Fruit fly (Drosophila melanogaster): ENCODE measurements around the gene Grasp65.
A peak's percentile ranks its signal among the peaks of the same experiment; 100 is the strongest.

Grasp65 gene

DNA sequence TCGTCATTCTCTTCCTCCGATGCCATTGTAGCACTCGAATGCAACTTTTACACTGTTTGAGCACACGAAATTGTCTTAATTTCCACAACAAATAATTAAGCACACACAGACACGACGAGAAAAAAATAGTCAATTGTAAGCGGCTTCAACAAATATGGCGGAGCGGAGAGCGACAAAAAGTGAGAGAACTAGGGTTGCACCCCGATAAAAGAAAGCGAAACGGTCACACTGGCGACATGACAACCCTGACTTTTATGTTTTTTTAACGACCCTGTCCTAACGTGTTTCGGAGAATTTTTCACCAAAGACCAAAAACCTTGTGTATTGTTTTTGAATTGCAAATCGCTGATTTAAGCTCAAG is 14.7 kb upstream of the Grasp65 start, which contains the start of the genes Mi-2 and Prp3:
TSS of gene Mi-2 (minus strand) at position 162 of the 361 bp plus-strand sequence.
TSS of gene Prp3 (plus strand) at position 247 of the 361 bp plus-strand sequence.
- TF ChIP-seq usp (GFP tag; optimal IDR thresholded peaks at IDR 0.05) (no peak), pan (optimal IDR thresholded peaks at IDR 0.05) (no peak)

DNA sequence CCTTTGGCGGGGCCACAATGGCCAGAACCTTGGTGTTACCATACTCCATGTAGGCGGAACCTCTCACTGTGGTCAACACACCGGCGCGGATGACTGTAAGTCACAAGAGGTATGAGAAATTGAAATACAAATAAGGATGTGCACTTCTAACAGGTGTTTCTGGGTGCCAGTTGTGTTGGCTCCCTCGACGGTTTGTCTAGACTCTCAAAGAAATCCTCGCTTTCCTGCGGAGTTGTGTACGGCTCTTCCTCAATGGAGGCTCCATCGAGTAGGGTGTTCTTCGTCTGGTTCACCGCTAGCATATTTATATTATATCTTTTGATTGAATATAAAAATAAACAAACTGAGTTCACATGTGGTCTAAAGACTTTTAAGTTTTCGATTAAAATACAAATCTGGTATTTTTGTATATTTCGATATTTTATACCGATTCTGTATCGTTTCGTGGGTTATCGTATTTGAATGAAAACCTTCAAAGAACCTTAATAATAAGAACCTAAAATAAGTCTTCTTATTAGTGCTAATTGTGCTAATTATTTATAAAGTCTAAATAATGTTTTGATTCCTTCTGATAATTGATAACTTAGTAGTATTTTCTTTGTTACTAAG is 11.3 kb upstream of the Grasp65 start, which contains the start of gene Mtr3:
TSS of gene Mtr3 (minus strand) at position 388 of the 609 bp plus-strand sequence.
- no peak for TF ChIP-seq CG8478 (optimal IDR thresholded peaks at IDR 0.05)
- TF ChIP-seq pan (optimal IDR thresholded peaks at IDR 0.05): no peak
- TF ChIP-seq EcR (GFP tag; optimal IDR thresholded peaks at IDR 0.05): no peak
- TF ChIP-seq Dll (optimal IDR thresholded peaks at IDR 0.05): no peak
- TF ChIP-seq psq (optimal IDR thresholded peaks at IDR 0.05): no peak
- TF ChIP-seq usp (GFP tag; optimal IDR thresholded peaks at IDR 0.05): no peak

DNA sequence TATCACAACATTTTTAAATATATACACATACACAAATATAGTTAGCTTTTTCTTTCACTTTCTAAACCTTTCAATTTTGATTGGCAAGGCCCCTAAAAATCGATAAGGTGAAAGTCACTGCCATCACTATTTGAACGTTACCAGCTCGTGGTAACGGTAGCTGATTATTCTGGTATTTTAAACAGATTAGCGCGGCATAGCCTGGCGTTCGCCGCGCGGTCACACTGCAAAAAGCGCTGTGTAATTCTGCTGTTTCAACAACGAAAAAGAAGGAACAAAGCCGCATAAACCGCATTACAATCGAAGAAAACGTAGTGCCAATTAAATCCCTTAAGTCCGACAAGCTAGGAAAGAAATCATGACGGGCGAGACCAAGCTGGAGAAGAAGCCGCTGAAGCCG is 9.9 kb upstream of the Grasp65 start, which contains the start of gene Rpn1:
TSS of gene Rpn1 (plus strand) at position 219 of the 400 bp plus-strand sequence.
- no peak for TF ChIP-seq psq (optimal IDR thresholded peaks at IDR 0.05)

DNA sequence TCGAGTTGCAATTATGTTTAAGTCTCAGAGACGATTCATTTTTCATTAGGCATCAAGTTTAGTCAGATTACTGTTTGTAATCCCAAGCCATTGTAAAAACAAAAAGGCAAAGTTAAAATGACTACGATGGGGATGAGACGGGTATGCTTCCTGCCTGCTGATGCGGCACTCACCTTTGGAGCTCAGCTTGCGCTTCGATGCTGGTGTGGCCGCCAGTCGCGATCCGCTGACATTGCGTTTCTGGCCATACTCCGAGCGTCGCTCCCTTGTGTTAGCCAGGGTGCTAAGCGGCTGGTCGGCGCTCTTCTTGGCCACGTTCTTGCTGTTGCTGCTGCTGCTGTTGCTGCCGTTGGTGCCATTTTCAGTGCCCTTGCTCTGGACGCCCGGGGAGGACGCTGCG is 4.8 kb upstream of the Grasp65 start:
- no peak for TF ChIP-seq Dll (optimal IDR thresholded peaks at IDR 0.05)
- TF ChIP-seq CG8478 (optimal IDR thresholded peaks at IDR 0.05): no peak
- TF ChIP-seq psq (optimal IDR thresholded peaks at IDR 0.05): no peak
- no peak for TF ChIP-seq EcR (GFP tag; optimal IDR thresholded peaks at IDR 0.05)
- TF ChIP-seq pan (optimal IDR thresholded peaks at IDR 0.05): no peak
- no peak for TF ChIP-seq usp (GFP tag; optimal IDR thresholded peaks at IDR 0.05)

DNA sequence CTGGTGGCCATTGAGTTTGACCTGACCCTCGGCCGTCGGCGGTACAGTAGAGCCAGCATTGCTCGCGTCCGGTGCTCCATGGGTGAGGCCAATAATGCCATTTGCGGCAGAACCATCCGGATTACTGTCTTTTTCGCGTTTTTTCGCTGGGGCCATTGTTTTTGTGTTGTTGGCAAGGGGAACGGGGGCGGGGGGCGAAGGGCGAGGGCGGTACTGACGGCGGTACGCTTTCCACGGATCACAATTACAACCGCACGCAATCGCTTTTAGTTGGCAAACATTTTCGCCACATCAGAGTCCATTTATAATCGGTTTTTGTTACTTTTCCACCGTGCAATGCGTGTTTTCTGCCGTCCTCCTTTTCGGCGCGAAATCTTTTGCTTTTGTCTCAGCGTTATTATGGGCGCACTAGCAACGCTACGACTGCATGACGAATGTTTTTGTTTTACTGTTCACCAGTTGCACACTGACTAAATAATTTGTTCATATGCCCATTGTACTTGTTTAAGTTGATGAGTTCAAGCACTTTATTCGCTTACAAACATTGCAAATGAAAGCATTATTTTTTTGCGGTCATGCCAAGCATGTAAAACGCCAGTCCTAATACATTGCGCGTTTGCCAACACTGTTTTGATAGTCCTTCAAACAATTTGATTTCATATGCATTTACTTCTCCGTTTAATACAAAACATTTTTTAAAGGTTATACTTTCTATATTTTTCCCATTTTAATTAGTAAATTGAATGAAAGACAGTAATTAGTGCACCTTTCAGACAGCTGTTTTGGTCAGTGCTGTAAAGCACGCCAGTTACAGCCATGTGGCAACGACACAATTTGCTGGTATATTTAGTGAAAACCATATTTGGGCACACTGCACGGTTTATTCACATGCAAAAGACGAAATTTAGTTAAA is 1.7 kb upstream of the Grasp65 start, which contains the start of gene Pfdn6:
TSS of gene Pfdn6 (plus strand) at position 839 of the 913 bp plus-strand sequence.
- TF ChIP-seq usp (GFP tag; optimal IDR thresholded peaks at IDR 0.05): no peak
- no peak for TF ChIP-seq Dll (optimal IDR thresholded peaks at IDR 0.05)
- TF ChIP-seq CG8478 (optimal IDR thresholded peaks at IDR 0.05): no peak
- no peak for TF ChIP-seq pan (optimal IDR thresholded peaks at IDR 0.05)
- no peak for TF ChIP-seq EcR (GFP tag; optimal IDR thresholded peaks at IDR 0.05)
- no peak for TF ChIP-seq psq (optimal IDR thresholded peaks at IDR 0.05)

DNA sequence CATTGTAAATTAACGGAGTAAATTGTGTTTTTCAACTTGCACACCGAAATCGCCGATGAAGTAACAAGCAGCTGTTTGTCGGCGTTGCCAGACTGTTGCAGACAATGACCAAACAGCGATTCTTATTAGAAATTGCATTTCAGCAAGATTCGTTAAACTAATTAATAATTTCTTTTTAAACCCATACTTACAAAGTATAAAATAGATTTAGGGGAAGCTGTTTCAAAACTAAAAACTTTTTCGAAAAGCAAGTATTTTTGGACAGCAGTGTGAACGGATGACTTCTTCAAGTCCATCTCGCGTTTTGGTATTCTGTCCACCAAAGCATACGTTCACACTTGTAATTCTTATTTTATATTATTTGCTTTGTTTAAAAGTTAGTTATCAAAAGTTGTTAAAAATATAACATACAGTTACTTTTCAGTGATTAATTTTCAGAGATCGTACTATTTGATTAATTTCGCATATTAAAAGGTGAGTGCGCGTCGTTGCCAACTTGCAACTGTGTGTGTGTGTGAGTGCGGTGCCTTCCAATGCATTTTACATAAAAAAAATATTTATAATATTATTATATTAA is 3.8 kb downstream of the Grasp65 start, which contains the start of the genes CG8004 and RhoGDI:
TSS of gene CG8004 (minus strand) at position 74 of the 577 bp plus-strand sequence.
TSS of gene RhoGDI (plus strand) at position 309 of the 577 bp plus-strand sequence.
- no peak for TF ChIP-seq CG8478 (optimal IDR thresholded peaks at IDR 0.05)
- TF ChIP-seq psq (optimal IDR thresholded peaks at IDR 0.05): no peak
- no peak for TF ChIP-seq pan (optimal IDR thresholded peaks at IDR 0.05)
- TF ChIP-seq EcR (GFP tag; optimal IDR thresholded peaks at IDR 0.05): no peak
- no peak for TF ChIP-seq Dll (optimal IDR thresholded peaks at IDR 0.05)
- no peak for TF ChIP-seq usp (GFP tag; optimal IDR thresholded peaks at IDR 0.05)

DNA sequence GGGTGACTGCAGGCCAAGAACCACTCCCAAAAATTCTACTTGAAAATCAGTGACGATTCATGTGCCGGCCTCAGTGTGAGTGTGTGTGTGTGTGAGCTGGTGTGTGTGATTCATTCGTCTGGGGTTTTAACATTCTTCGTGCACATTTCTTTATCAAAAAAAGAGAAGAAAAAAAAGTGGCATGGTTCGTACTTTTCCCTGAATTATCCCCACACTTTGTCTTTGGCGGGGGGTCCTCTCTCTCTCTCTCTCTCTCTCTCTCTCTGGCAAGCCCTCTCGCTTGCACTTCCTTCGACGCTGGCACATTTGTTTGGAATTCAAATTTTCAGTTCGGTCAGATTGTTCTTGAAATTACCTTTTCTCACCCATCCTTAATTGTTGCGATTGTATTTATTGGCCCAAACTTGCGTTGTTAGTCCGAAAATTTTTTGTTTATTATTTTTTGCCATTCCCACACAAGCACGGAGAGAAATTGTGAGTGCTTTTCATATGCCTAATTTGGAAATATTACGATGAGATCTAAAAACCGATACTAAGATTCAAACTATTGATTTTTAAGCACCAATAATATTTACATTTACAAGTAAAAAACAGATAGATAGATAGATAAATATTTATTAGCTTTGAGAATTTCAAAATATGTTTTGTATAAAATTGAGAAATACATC is 4.4 kb downstream of the Grasp65 start:
- no peak for TF ChIP-seq usp (GFP tag; optimal IDR thresholded peaks at IDR 0.05)
- no peak for TF ChIP-seq EcR (GFP tag; optimal IDR thresholded peaks at IDR 0.05)
- TF ChIP-seq Dll (optimal IDR thresholded peaks at IDR 0.05): no peak
- no peak for TF ChIP-seq pan (optimal IDR thresholded peaks at IDR 0.05)
- TF ChIP-seq CG8478 (optimal IDR thresholded peaks at IDR 0.05): no peak
- no peak for TF ChIP-seq psq (optimal IDR thresholded peaks at IDR 0.05)

DNA sequence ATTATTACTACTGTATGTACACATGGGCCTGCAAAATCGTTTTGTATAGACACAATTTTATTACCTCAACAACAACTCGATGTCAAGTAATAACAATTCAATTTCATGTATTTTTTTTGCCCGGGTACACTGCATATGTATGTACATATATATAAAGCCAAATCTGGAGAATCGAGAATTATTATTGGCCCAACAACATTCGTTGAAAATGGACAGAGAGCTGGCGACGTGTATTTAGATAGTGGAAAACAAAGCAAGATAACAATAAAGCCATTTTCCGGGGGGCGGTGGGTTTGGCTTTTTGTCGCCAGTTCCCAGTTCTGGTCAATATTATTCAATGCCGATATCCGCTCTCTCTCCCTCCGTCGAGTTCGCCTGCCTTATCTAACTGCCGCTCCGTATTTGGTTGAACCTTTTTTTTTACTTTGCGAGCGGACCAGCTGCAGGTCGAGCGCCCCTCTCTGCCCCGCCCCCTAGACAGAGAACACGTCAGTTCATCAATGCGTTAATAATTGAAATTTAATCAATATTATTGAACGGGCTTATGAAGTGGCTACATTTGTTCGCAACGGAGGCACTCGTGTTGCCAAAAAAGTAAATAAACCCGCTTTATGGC is 5.1 kb downstream of the Grasp65 start:
- no peak for TF ChIP-seq EcR (GFP tag; optimal IDR thresholded peaks at IDR 0.05)
- TF ChIP-seq Dll (optimal IDR thresholded peaks at IDR 0.05): no peak
- TF ChIP-seq usp (GFP tag; optimal IDR thresholded peaks at IDR 0.05): no peak
- TF ChIP-seq psq (optimal IDR thresholded peaks at IDR 0.05): no peak
- TF ChIP-seq CG8478 (optimal IDR thresholded peaks at IDR 0.05): no peak
- TF ChIP-seq pan (optimal IDR thresholded peaks at IDR 0.05): peak; percentile 31

DNA sequence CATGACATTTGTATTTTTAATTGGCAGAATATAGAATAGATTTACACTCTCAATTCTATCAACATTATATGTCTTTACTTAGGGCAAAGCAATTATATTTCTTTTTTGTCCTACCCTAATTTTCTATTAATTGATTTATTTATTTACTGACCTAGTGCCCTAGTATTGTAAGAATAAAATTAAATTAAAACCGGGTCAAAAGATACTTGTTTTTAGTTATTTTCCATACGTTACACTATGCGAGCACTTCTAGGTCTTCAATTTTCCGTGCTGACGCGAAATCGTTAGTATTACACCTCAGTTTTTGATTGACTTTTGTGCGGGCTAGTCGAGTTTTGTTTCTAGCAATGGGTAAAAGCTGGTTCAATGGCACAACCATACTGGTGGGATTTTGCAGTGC is 6.6 kb downstream of the Grasp65 start, which contains the start of gene CG46462:
TSS of gene CG46462 (plus strand) at position 301 of the 400 bp plus-strand sequence.
- TF ChIP-seq EcR (GFP tag; optimal IDR thresholded peaks at IDR 0.05) (no peak), usp (GFP tag; optimal IDR thresholded peaks at IDR 0.05) (no peak), pan (optimal IDR thresholded peaks at IDR 0.05) (no peak), psq (optimal IDR thresholded peaks at IDR 0.05) (no peak), Dll (optimal IDR thresholded peaks at IDR 0.05) (no peak), CG8478 (optimal IDR thresholded peaks at IDR 0.05) (no peak)

DNA sequence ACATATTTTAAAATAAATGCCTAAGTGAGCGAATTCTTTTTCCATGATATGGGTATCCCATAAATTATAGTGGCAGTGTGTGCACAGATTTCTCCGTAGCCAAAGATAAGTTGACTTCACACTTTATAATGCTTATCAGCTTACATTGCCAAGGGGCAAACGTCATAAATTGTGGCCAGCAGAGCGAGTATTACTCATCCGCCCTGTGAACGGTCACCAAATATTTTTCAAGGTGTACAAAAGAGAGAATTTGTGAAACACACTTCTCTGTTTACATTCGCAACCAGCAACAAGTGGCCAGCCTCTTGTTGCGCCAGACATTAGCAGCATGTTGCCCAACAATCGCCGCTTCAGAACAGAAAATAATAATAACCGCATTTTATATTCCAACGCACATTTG is 8.2 kb downstream of the Grasp65 start:
- TF ChIP-seq usp (GFP tag; optimal IDR thresholded peaks at IDR 0.05): no peak
- TF ChIP-seq EcR (GFP tag; optimal IDR thresholded peaks at IDR 0.05): no peak
- TF ChIP-seq pan (optimal IDR thresholded peaks at IDR 0.05): no peak
- TF ChIP-seq psq (optimal IDR thresholded peaks at IDR 0.05): no peak
- no peak for TF ChIP-seq Dll (optimal IDR thresholded peaks at IDR 0.05)
- TF ChIP-seq CG8478 (optimal IDR thresholded peaks at IDR 0.05): no peak

DNA sequence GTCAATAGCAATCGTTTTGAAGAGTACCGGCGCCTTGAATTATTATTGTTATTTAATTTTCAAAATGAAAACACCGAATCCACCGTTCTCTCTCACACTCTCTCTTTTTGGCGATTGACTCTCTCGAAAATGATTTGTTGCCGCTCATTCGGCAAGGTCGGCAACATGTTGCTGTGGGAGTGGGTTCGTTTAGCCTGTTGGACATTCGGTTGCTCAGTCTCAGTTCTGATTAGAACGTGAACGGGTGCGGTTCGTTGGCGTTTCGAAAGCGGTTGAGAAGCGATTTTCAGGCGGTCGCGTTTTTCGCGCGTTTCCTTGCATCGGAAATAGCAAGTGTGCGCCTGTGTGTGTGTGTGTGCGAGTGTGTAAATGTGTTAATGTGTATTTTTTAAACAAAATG is 14.3 kb downstream of the Grasp65 start, which contains the start of gene Ac76E:
TSS of gene Ac76E (plus strand) at position 264 of the 400 bp plus-strand sequence.
- no peak for TF ChIP-seq usp (GFP tag; optimal IDR thresholded peaks at IDR 0.05)
- no peak for TF ChIP-seq psq (optimal IDR thresholded peaks at IDR 0.05)
- TF ChIP-seq CG8478 (optimal IDR thresholded peaks at IDR 0.05): no peak
- no peak for TF ChIP-seq pan (optimal IDR thresholded peaks at IDR 0.05)
- no peak for TF ChIP-seq Dll (optimal IDR thresholded peaks at IDR 0.05)
- TF ChIP-seq EcR (GFP tag; optimal IDR thresholded peaks at IDR 0.05): no peak

Data from whole organism.